Worm (Caenorhabditis elegans) whole organism, L4 larva: ENCODE measurements around the gene R12C12.10.
A peak's percentile ranks its signal among the peaks of the same experiment; 100 is the strongest.

Experiments
- D1046.2 ChIP-seq: fragments of 200-800 bp; sonication (Bioruptor generic); IDR thresholded peaks from 2 replicates; pipeline ENCODE4 v1.3.6; 2022; ENCODE audit warnings: missing genetic modification characterization, missing compliant biosample characterization
- F26F4.8 ChIP-seq: fragments of 200-800 bp; sonication (Bioruptor generic); conservative IDR thresholded peaks from 2 replicates; pipeline ENCODE4 v1.3.6; 2022; ENCODE audit warnings: missing genetic modification characterization, missing compliant biosample characterization
- F37D6.2 ChIP-seq: sonication (generic microtip); optimal IDR thresholded peaks from 2 replicates; lab custom pipeline; 2016; ENCODE audit warnings: mild to moderate bottlenecking, missing genetic modification characterization, missing compliant biosample characterization
- F49E8.2 ChIP-seq: sonication (generic microtip); optimal IDR thresholded peaks from 2 replicates; lab custom pipeline; 2016; ENCODE audit warnings: missing compliant biosample characterization, mild to moderate bottlenecking, missing genetic modification characterization, borderline replicate concordance
- Y48G9A.11 ChIP-seq: fragments of 200-800 bp; sonication (Bioruptor generic); IDR thresholded peaks from 2 replicates; pipeline ENCODE4 v1.3.6; 2022; ENCODE audit warnings: missing genetic modification reagents, missing genetic modification characterization, missing compliant biosample characterization
- ZK337.2 ChIP-seq: fragments of 200-800 bp; sonication (Bioruptor generic); IDR thresholded peaks from 2 replicates; pipeline ENCODE4 v1.3.6; 2022; ENCODE audit warnings: missing genetic modification reagents, missing genetic modification characterization, missing compliant biosample characterization
- aha-1 ChIP-seq: fragments of 150-350 bp; peaks from one replicate; lab custom pipeline; 2014; ENCODE audit warnings: missing biosample characterization, missing genetic modification characterization
- arid-1 ChIP-seq: fragments of 200-800 bp; sonication (Bioruptor generic); conservative IDR thresholded peaks from 2 replicates; pipeline ENCODE4 v1.3.6; 2022; ENCODE audit warnings: missing genetic modification reagents, missing genetic modification characterization, missing compliant biosample characterization
- ceh-20 ChIP-seq: fragments of 200-800 bp; sonication (Bioruptor generic); IDR thresholded peaks from 2 replicates; pipeline ENCODE4 v1.3.6; 2022; ENCODE audit warnings: missing genetic modification reagents, missing genetic modification characterization, missing compliant biosample characterization
- daf-16 ChIP-seq, 3 experiments: sonication (generic microtip); optimal IDR thresholded peaks; 2 replicates each; lab custom pipeline; 2016 to 2017; ENCODE audit warnings: missing genetic modification characterization in 3 of 3, missing genetic modification reagents in 3 of 3, mild to moderate bottlenecking in 2 of 3, missing compliant biosample characterization in 2 of 3, missing biosample characterization in 1 of 3, moderate library complexity in 1 of 3
- dmd-6 ChIP-seq: fragments of 200-800 bp; sonication (Bioruptor generic); IDR thresholded peaks from 2 replicates; pipeline ENCODE4 v1.3.6; 2022; ENCODE audit warnings: missing genetic modification reagents, missing genetic modification characterization, missing compliant biosample characterization
- dmd-8 ChIP-seq: fragments of 200-800 bp; sonication (Bioruptor generic); IDR thresholded peaks from 2 replicates; pipeline ENCODE4 v1.3.6; 2022; ENCODE audit warnings: missing genetic modification characterization, missing compliant biosample characterization
- duxl-1 ChIP-seq: sonication (generic microtip); optimal IDR thresholded peaks from 2 replicates; lab custom pipeline; 2016; ENCODE audit warnings: mild to moderate bottlenecking, missing genetic modification characterization, moderate library complexity, missing compliant biosample characterization; ENCODE audit not compliant: poor library complexity
- dve-1 ChIP-seq: sonication (generic microtip); optimal IDR thresholded peaks from 2 replicates; lab custom pipeline; 2017; ENCODE audit warnings: antibody characterized with exemption, mild to moderate bottlenecking, missing genetic modification characterization, missing compliant biosample characterization; ENCODE audit not compliant: insufficient read depth
- egl-43 ChIP-seq: fragments of 200-800 bp; sonication (Bioruptor generic); IDR thresholded peaks from 2 replicates; pipeline ENCODE4 v1.3.6; 2022; ENCODE audit warnings: missing genetic modification reagents, missing genetic modification characterization, missing compliant biosample characterization
- hlh-11 ChIP-seq: fragments of 200-800 bp; sonication (Bioruptor generic); optimal IDR thresholded peaks from 2 replicates; lab custom pipeline; 2018; ENCODE audit warnings: mild to moderate bottlenecking, missing genetic modification characterization, missing compliant biosample characterization
- lim-7 ChIP-seq: fragments of 200-800 bp; sonication (Bioruptor generic); IDR thresholded peaks from 2 replicates; pipeline ENCODE4 v1.3.6; 2022; ENCODE audit warnings: missing genetic modification characterization, missing compliant biosample characterization
- lin-1 ChIP-seq: fragments of 200-800 bp; sonication (Bioruptor generic); IDR thresholded peaks from 2 replicates; pipeline ENCODE4 v1.3.6; 2022; ENCODE audit warnings: missing genetic modification reagents, missing genetic modification characterization, missing compliant biosample characterization
- lin-13 ChIP-seq: fragments of 150-350 bp; optimal IDR thresholded peaks from 2 replicates; lab custom pipeline; 2014; ENCODE audit warnings: missing biosample characterization, missing genetic modification reagents, missing genetic modification characterization
- lin-38 ChIP-seq: fragments of 200-800 bp; sonication (Bioruptor generic); IDR thresholded peaks from 2 replicates; pipeline ENCODE4 v1.3.6; 2022; ENCODE audit warnings: missing genetic modification reagents, missing genetic modification characterization, missing compliant biosample characterization
- lsy-2 ChIP-seq, 2 experiments: fragments of 150-350 bp in 1 of 2; sonication (generic microtip) in 1 of 2; optimal IDR thresholded peaks; 2 replicates each; lab custom pipeline; 2014 to 2017; ENCODE audit warnings: missing biosample characterization in 2 of 2, missing genetic modification characterization in 2 of 2
- madf-5 ChIP-seq, 2 experiments: fragments of 200-800 bp; sonication (Bioruptor generic); IDR thresholded peaks; 2 replicates each; pipeline ENCODE4 v1.3.6; 2022; ENCODE audit warnings: missing compliant biosample characterization in 2 of 2, missing genetic modification characterization in 2 of 2
- madf-9 ChIP-seq: fragments of 200-800 bp; sonication (Bioruptor generic); conservative IDR thresholded peaks from 2 replicates; pipeline ENCODE4 v1.3.6; 2022; ENCODE audit warnings: missing genetic modification reagents, missing genetic modification characterization, missing compliant biosample characterization
- mdl-1 ChIP-seq, 2 experiments: fragments of 150-350 bp in 1 of 2; sonication (generic microtip) in 1 of 2; optimal IDR thresholded peaks; 2 replicates each; lab custom pipeline; 2014 to 2017; ENCODE audit warnings: missing biosample characterization in 2 of 2, missing genetic modification characterization in 2 of 2
- mes-2 ChIP-seq: sonication (generic microtip); optimal IDR thresholded peaks from 2 replicates; lab custom pipeline; 2016; ENCODE audit warnings: missing genotype, mild to moderate bottlenecking, missing genetic modification characterization, missing compliant biosample characterization; ENCODE audit not compliant: poor library complexity, severe bottlenecking
- nhr-10 ChIP-seq: fragments of 150-350 bp; optimal IDR thresholded peaks from 2 replicates; lab custom pipeline; 2014; ENCODE audit warnings: missing biosample characterization, missing genetic modification characterization
- nhr-111 ChIP-seq: fragments of 200-800 bp; sonication (Bioruptor generic); optimal IDR thresholded peaks from 2 replicates; lab custom pipeline; 2018; ENCODE audit warnings: mild to moderate bottlenecking, missing genetic modification characterization, missing compliant biosample characterization
- nhr-28 ChIP-seq: fragments of 150-350 bp; optimal IDR thresholded peaks from 2 replicates; lab custom pipeline; 2014; ENCODE audit warnings: missing biosample characterization, missing genetic modification characterization
- nhr-48 ChIP-seq: sonication (generic microtip); optimal IDR thresholded peaks from 2 replicates; lab custom pipeline; 2016; ENCODE audit warnings: mild to moderate bottlenecking, missing genetic modification characterization, missing compliant biosample characterization
- nhr-6 ChIP-seq: fragments of 150-350 bp; optimal IDR thresholded peaks from 2 replicates; lab custom pipeline; 2014; ENCODE audit warnings: missing biosample characterization, missing genetic modification characterization
- nhr-77 ChIP-seq: fragments of 150-350 bp; optimal IDR thresholded peaks from 2 replicates; lab custom pipeline; 2014; ENCODE audit warnings: missing biosample characterization, missing genetic modification characterization
- php-3 ChIP-seq: fragments of 200-800 bp; sonication (Bioruptor generic); IDR thresholded peaks from 2 replicates; pipeline ENCODE4 v1.3.6; 2022; ENCODE audit warnings: missing genetic modification reagents, missing genetic modification characterization, missing compliant biosample characterization
- pqm-1 ChIP-seq: sonication (generic microtip); optimal IDR thresholded peaks from 2 replicates; lab custom pipeline; 2017; ENCODE audit warnings: missing biosample characterization, missing genetic modification characterization
- snpc-1.2 ChIP-seq: fragments of 200-800 bp; sonication (Bioruptor generic); IDR thresholded peaks from 2 replicates; pipeline ENCODE4 v1.3.6; 2022; ENCODE audit warnings: missing genetic modification reagents, missing genetic modification characterization, missing compliant biosample characterization
- zip-11 ChIP-seq: fragments of 200-800 bp; sonication (Bioruptor generic); IDR thresholded peaks from 2 replicates; pipeline ENCODE4 v1.3.6; 2022; ENCODE audit warnings: missing genetic modification characterization, missing compliant biosample characterization
- ztf-7 ChIP-seq: fragments of 150-350 bp; optimal IDR thresholded peaks from 2 replicates; lab custom pipeline; 2014; ENCODE audit warnings: missing biosample characterization, missing genetic modification characterization

Gene R12C12.10

DNA sequence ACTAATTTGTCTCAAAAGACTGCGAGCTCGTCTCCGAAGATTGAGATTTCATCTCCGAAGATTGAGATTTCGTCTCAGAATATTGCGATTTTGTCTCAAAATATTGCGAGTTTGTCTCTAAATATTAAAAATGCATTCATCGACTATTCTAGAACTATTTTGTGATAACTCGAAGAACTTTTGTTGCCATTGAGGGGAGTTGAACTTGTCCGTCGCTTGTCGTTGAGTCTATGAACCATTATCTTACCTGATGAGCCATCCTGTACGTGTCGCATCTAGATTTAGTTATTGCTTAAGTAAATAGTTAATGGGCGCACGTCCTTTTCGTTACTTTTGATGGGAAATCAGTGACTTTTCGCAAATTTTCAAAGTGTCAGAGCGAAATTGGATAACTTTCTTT, 11.5 kb upstream of the R12C12.10 start:
- TF ChIP-seq lin-1 (GFP tag; lab: Robert Waterston, UW), result 0 out of 2 replicates have a peak, but pooled peaks have one; percentile 23
- peak; percentile 65 for TF ChIP-seq lin-38 (GFP tag; lab: Robert Waterston, UW)
- 0 out of 4 replicates have a peak, but pooled peaks of 1 of the 2 experiments have one; percentile 26 for TF ChIP-seq madf-5 (GFP tag; IDR thresholded peaks at IDR 0.05; lab: Robert Waterston, UW)
- peak; percentile 49; the same call in 1 of the 2 replicates for TF ChIP-seq Y48G9A.11 (GFP tag; lab: Robert Waterston, UW)
- 0 out of 2 replicates have a peak, but pooled peaks have one; percentile 58 for TF ChIP-seq lim-7 (GFP tag; lab: Robert Waterston, UW)
- 0 out of 2 replicates have a peak, but pooled peaks have one; percentile 43 for TF ChIP-seq arid-1 (GFP tag; lab: Robert Waterston, UW)
- 0 out of 2 replicates have a peak, but pooled peaks have one; percentile 31 for TF ChIP-seq F26F4.8 (GFP tag; lab: Robert Waterston, UW)
- peak; percentile 65; the same call in 1 of the 2 replicates for TF ChIP-seq snpc-1.2
- TF ChIP-seq dmd-8 (GFP tag; lab: Robert Waterston, UW), result 0 out of 2 replicates have a peak, but pooled peaks have one; percentile 63
- 0 out of 2 replicates have a peak, but pooled peaks have one; percentile 15 for TF ChIP-seq egl-43 (GFP tag; lab: Robert Waterston, UW)
- peak; percentile 67; the same call in 1 of the 2 replicates for TF ChIP-seq D1046.2 (GFP tag; lab: Robert Waterston, UW)

DNA sequence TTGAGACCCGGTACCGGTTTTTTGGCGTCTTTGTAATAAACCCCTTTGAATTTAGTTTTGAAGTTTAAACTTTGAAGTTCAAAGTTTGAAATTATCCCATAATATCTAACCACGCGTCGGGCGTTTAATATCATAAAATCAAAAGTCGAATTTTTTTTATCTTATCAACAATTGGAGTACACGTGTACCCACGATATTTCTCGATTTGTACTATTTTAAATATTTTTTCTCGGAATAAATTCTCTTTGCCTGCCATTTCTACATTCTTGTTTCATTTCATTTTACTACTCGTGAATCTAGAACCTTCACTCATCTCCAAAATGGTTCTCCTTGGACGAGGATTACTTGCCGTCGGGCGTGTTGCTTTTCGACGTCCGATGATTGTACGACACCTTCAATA, 7.1 kb upstream of the R12C12.10 start, which contains the start of gene gldc-1:
gldc-1 (plus strand) TSS at position 301 of the 400 bp plus-strand sequence.
- TF ChIP-seq dve-1 (tag; lab: Kevin White, UChicago), result no peak
- TF ChIP-seq mdl-1 (tag; optimal IDR thresholded peaks at IDR 0.05; lab: Kevin White, UChicago), result no peak
- TF ChIP-seq daf-16 (GFP tag; optimal IDR thresholded peaks at IDR 0.05; lab: Kevin White, UChicago), result no peak
- TF ChIP-seq daf-16 (tag; optimal IDR thresholded peaks at IDR 0.05; lab: Kevin White, UChicago), result peak; percentile 29
- TF ChIP-seq nhr-111 (GFP tag; lab: Kevin White, UChicago), result no peak
- no peak for TF ChIP-seq duxl-1 (tag; lab: Kevin White, UChicago)
- TF ChIP-seq dmd-6 (GFP tag; lab: Robert Waterston, UW), result peak; percentile 47
- TF ChIP-seq aha-1, result no peak
- TF ChIP-seq lin-13 (GFP tag; lab: Kevin White, UChicago), result no peak
- TF ChIP-seq F37D6.2 (tag; lab: Kevin White, UChicago), result no peak
- TF ChIP-seq ztf-7 (tag; lab: Kevin White, UChicago), result no peak
- TF ChIP-seq zip-11 (GFP tag; lab: Robert Waterston, UW), result no peak
- no peak for TF ChIP-seq lin-1 (GFP tag; lab: Robert Waterston, UW)
- TF ChIP-seq ZK337.2, result no peak
- peak; percentile 2 for TF ChIP-seq nhr-48
- TF ChIP-seq, all 104 proteins: peak for 3

DNA sequence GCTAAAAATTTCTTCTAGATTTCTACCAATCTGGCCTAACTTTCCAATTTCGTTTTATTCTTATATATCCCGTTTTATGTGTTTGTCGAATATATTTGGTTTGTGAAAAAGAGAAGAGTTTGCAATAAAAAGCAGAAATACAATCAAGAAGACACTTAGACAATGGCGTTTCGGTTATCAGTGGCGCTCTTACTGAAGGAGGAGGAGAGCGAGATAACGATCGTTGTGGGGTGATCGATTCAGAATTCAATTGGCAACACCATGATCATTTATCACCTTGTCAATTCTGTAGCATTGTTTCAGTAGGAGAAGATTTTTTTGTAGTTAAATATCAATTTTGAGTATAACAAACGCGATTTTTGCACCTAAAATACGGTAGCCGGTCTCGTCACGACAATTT, 6.5 kb upstream of the R12C12.10 start:
- TF ChIP-seq daf-16 (GFP tag; optimal IDR thresholded peaks at IDR 0.05; lab: Kevin White, UChicago) (no peak), daf-16 (tag; optimal IDR thresholded peaks at IDR 0.05; lab: Kevin White, UChicago) (peak; percentile 39), lsy-2 (tag; optimal IDR thresholded peaks at IDR 0.05; lab: Kevin White, UChicago) (peak in 1 of 2 experiments; percentile 8), nhr-48 (peak; percentile 26), hlh-11 (tag; lab: Kevin White, UChicago) (peak; percentile 62), pqm-1 (tag; lab: Kevin White, UChicago) (peak; percentile 83), F49E8.2 (tag; lab: Kevin White, UChicago) (no peak), nhr-6 (tag; lab: Kevin White, UChicago) (no peak), ztf-7 (tag; lab: Kevin White, UChicago) (no peak), lin-1 (GFP tag; lab: Robert Waterston, UW) (0 out of 2 replicates have a peak, but pooled peaks have one; percentile 38), dmd-6 (GFP tag; lab: Robert Waterston, UW) (peak; percentile 71), mes-2 (tag; lab: Kevin White, UChicago) (peak; percentile 5), mdl-1 (tag; optimal IDR thresholded peaks at IDR 0.05; lab: Kevin White, UChicago) (no peak), nhr-10 (tag; lab: Kevin White, UChicago) (peak; percentile 22), dve-1 (tag; lab: Kevin White, UChicago) (peak; percentile 73), php-3 (GFP tag; lab: Robert Waterston, UW) (peak; percentile 54; the same call in 1 of the 2 replicates), madf-9 (GFP tag; lab: Robert Waterston, UW) (no peak), ceh-20 (GFP tag; lab: Robert Waterston, UW) (no peak), nhr-77 (peak; percentile 31), nhr-28 (peak; percentile 82)
- TF ChIP-seq, all 104 proteins: peak for 13
